Fruit fly (Drosophila melanogaster): Measurements from ENCODE around the gene Gs1.

DNA sequence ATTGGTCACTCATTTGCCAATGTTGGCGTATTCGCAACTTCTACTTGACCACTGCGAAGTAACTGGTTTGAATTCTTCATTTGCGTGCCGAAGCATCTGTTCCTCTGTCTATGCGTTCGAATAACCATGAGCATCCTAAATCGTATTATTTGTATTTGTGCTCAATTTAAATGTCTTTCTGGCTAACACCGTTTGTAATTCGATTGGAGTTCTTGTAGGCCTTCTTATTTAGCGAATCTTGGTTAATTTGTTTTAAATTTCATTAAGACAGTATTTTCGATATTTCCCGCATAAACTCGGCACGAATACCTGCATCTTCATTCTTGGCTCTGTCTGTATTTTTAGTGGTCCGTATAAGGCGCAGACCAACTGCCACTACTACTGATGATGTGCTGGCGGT lies 40.0 kb upstream of the Gs1 start:
- no peak for TF ChIP-seq ken (GFP tag; IDR thresholded peaks at IDR 0.05)
- peak; percentile 53; the same call in 1 of the 2 replicates for TF ChIP-seq Drgx (GFP tag; IDR thresholded peaks at IDR 0.05)
- TF ChIP-seq kah (GFP tag; optimal IDR thresholded peaks at IDR 0.05): no peak

Data from whole organism, embryonic.